Worm (Caenorhabditis elegans) whole organism, L4/young adult: Measurements from ENCODE around the gene Y32F6A.5.

Experiments
- dao-5 ChIP-seq: sonication (generic microtip); optimal IDR thresholded peaks from 2 replicates; lab custom pipeline; 2016; ENCODE audit warnings: missing genotype, missing genetic modification characterization, moderate library complexity, missing compliant biosample characterization
- him-1 ChIP-seq: sonication (generic microtip); optimal IDR thresholded peaks from 2 replicates; lab custom pipeline; 2016; ENCODE audit warnings: missing genotype, missing genetic modification reagents, missing genetic modification characterization, missing compliant biosample characterization

DNA sequence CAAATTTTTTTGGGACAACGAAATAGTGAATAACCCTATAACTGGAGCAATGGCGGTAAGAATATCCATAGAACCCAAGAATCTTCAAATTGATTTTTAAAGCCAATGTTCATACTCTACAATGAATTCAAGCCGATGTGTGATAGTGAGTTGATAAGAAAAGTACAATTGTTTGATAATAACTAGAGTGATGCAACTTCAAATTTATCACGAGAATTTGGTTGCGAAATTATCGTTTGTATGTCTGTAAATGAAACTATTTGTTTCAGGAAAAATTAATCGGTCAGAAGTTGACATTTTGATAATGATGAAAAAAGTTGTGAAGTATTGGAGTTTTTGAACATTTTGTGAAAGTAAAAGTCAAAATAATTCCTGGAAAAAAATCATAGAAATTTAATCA is 54.1 kb downstream of the Y32F6A.5 start:
- TF ChIP-seq him-1 (tag; lab: Kevin White, UChicago) (no peak), dao-5 (no peak)
